Fruit fly (Drosophila melanogaster) whole organism, larva: ENCODE measurements around the gene mrt.

Experiments used
- noc ChIP-seq: fragments of 200-800 bp; sonication (Bioruptor generic); optimal IDR thresholded peaks from 3 replicates; lab custom pipeline; 2019; ENCODE audit warnings: missing biosample characterization, mild to moderate bottlenecking, missing genetic modification characterization, moderate library complexity

Gene mrt

dm6 chr3R:27272233-27272632 is 10.2 kb downstream of the mrt start:
- TF ChIP-seq noc (tag; lab: Kevin White, UChicago): no peak

dm6 chr3R:27270379-27271266 is 11.8 kb downstream of the mrt start:
- no peak for TF ChIP-seq noc (tag; lab: Kevin White, UChicago)

dm6 chr3R:27265330-27265729 is 17.1 kb downstream of the mrt start, which contains the start of the genes CG14262 and CG14260:
TSS of gene CG14262 (minus strand) at chr3R:27265430.
TSS of gene CG14260 (plus strand) at chr3R:27265457.
- no peak for TF ChIP-seq noc (tag; lab: Kevin White, UChicago)

- peak; percentile 33 for TF ChIP-seq noc (tag; lab: Kevin White, UChicago)
Measured at dm6 chr3R:27263434-27264215, 18.8 kb downstream of the mrt start, which contains the start of gene woc. TSS of gene woc (minus strand) at chr3R:27264055.

- TF ChIP-seq noc (tag; lab: Kevin White, UChicago): no peak
Measured at dm6 chr3R:27253921-27254376, 28.5 kb downstream of the mrt start.

dm6 chr3R:27253136-27253920 is 29.1 kb downstream of the mrt start, which contains the start of gene pll:
TSS of gene pll (minus strand) at chr3R:27253182.
- TF ChIP-seq noc (tag; lab: Kevin White, UChicago): peak; percentile 54

- TF ChIP-seq noc (tag; lab: Kevin White, UChicago): no peak
Measured at dm6 chr3R:27250907-27251306, 31.6 kb downstream of the mrt start, which contains the start of the genes TTLL6B and TfIIA-L. TSS of gene TTLL6B (minus strand) at chr3R:27251007. TSS of gene TfIIA-L (plus strand) at chr3R:27251112.

dm6 chr3R:27247892-27248291 is 34.6 kb downstream of the mrt start, which contains the start of gene CG5984:
TSS of gene CG5984 (minus strand) at chr3R:27247992.
- no peak for TF ChIP-seq noc (tag; lab: Kevin White, UChicago)

dm6 chr3R:27246264-27246663 is 36.2 kb downstream of the mrt start:
- TF ChIP-seq noc (tag; lab: Kevin White, UChicago): peak; percentile 90

dm6 chr3R:27245401-27245757 is 37.1 kb downstream of the mrt start:
- TF ChIP-seq noc (tag; lab: Kevin White, UChicago): no peak

- TF ChIP-seq noc (tag; lab: Kevin White, UChicago): no peak
Measured at dm6 chr3R:27244742-27245400, 37.6 kb downstream of the mrt start, which contains the start of gene CG18766. TSS of gene CG18766 (minus strand) at chr3R:27245249.

dm6 chr3R:27244412-27244741 is 38.1 kb downstream of the mrt start:
- TF ChIP-seq noc (tag; lab: Kevin White, UChicago): no peak

- no peak for TF ChIP-seq noc (tag; lab: Kevin White, UChicago)
Measured at dm6 chr3R:27240967-27241366, 41.5 kb downstream of the mrt start, which contains the start of gene CG17991. TSS of gene CG17991 (plus strand) at chr3R:27241267.
